Fruit fly (Drosophila melanogaster) whole organism, embryonic: Measurements from ENCODE around the gene Nph.

ENCODE experiments used
- B-H1 ChIP-seq: fragments of 200-800 bp; sonication (Bioruptor generic); IDR thresholded peaks from 3 replicates; pipeline ENCODE4 v1.3.6; 2022; ENCODE audit warnings: missing biosample characterization, missing genetic modification characterization
- CG13123 ChIP-seq: fragments of 200-800 bp; sonication (Bioruptor generic); optimal IDR thresholded peaks from 2 replicates; lab custom pipeline; 2016; ENCODE audit warnings: missing biosample characterization, missing genetic modification characterization
- CG13296 ChIP-seq: fragments of 200-800 bp; sonication (Bioruptor generic); optimal IDR thresholded peaks from 3 replicates; lab custom pipeline; 2018; ENCODE audit warnings: missing biosample characterization, mild to moderate bottlenecking, missing genetic modification characterization
- CG13775 ChIP-seq: fragments of 200-800 bp; sonication (Bioruptor generic); optimal IDR thresholded peaks from 3 replicates; lab custom pipeline; 2017; ENCODE audit warnings: missing biosample characterization, mild to moderate bottlenecking, missing genetic modification characterization
- CG14965 ChIP-seq: fragments of 200-800 bp; sonication (Bioruptor generic); optimal IDR thresholded peaks from 2 replicates; lab custom pipeline; 2016; ENCODE audit warnings: missing biosample characterization, missing genetic modification characterization, borderline replicate concordance
- CG17385 ChIP-seq: fragments of 200-800 bp; sonication (Bioruptor generic); optimal IDR thresholded peaks from 3 replicates; lab custom pipeline; 2018; ENCODE audit warnings: missing biosample characterization, mild to moderate bottlenecking, missing genetic modification characterization
- CG17612 ChIP-seq: fragments of 200-800 bp; sonication (Bioruptor generic); IDR thresholded peaks from 2 replicates; pipeline ENCODE4 v1.3.6; 2022; ENCODE audit warnings: missing biosample characterization, missing genetic modification characterization
- CG3407 ChIP-seq: fragments of 200-800 bp; sonication (Bioruptor generic); optimal IDR thresholded peaks from 2 replicates; lab custom pipeline; 2018; ENCODE audit warnings: missing biosample characterization, mild to moderate bottlenecking, missing genetic modification characterization
- CG5180 ChIP-seq: fragments of 200-800 bp; sonication (Bioruptor generic); optimal IDR thresholded peaks from 3 replicates; lab custom pipeline; 2017; ENCODE audit warnings: missing biosample characterization, missing genetic modification characterization, mild to moderate bottlenecking, moderate library complexity, missing genetic modification reagents
- CG7357 ChIP-seq: fragments of 200-800 bp; sonication (Bioruptor generic); IDR thresholded peaks from 3 replicates; pipeline ENCODE4 v1.3.6; 2022; ENCODE audit warnings: missing biosample characterization, missing genetic modification characterization
- CG7556 ChIP-seq: fragments of 200-800 bp; sonication (Bioruptor generic); optimal IDR thresholded peaks from 2 replicates; lab custom pipeline; 2017; ENCODE audit warnings: missing biosample characterization, mild to moderate bottlenecking, missing genetic modification characterization
- CG8089 ChIP-seq: fragments of 200-800 bp; sonication (Bioruptor generic); optimal IDR thresholded peaks from 3 replicates; lab custom pipeline; 2016; ENCODE audit warnings: missing biosample characterization, missing genetic modification characterization
- Camta ChIP-seq: fragments of 200-800 bp; sonication (Bioruptor generic); optimal IDR thresholded peaks from 2 replicates; lab custom pipeline; 2016; ENCODE audit warnings: missing biosample characterization, missing genetic modification characterization
- CrebB ChIP-seq: fragments of 200-800 bp; sonication (Bioruptor generic); optimal IDR thresholded peaks from 3 replicates; lab custom pipeline; 2018; ENCODE audit warnings: missing biosample characterization, mild to moderate bottlenecking, missing genetic modification characterization
- Elba2 ChIP-seq: fragments of 200-800 bp; sonication (Bioruptor generic); optimal IDR thresholded peaks from 3 replicates; lab custom pipeline; 2016; ENCODE audit warnings: missing biosample characterization, missing genetic modification characterization
- Ets65A ChIP-seq: fragments of 200-800 bp; sonication (Bioruptor generic); peaks from one replicate; lab custom pipeline; 2016; ENCODE audit warnings: missing biosample characterization, missing genetic modification characterization
- HLH3B ChIP-seq: fragments of 200-800 bp; sonication (Bioruptor generic); IDR thresholded peaks from 2 replicates; pipeline ENCODE4 v1.3.6; 2022; ENCODE audit warnings: missing biosample characterization, missing genetic modification characterization
- HLHmδ ChIP-seq: fragments of 200-800 bp; sonication (Bioruptor generic); optimal IDR thresholded peaks from 2 replicates; lab custom pipeline; 2018; ENCODE audit warnings: missing biosample characterization, mild to moderate bottlenecking, missing genetic modification characterization, moderate library complexity
- Hand ChIP-seq: fragments of 200-800 bp; sonication (Bioruptor generic); optimal IDR thresholded peaks from 2 replicates; lab custom pipeline; 2017; ENCODE audit warnings: mild to moderate bottlenecking, missing biosample characterization, missing genetic modification reagents, missing genetic modification characterization
- Jarid2 ChIP-seq: fragments of 200-800 bp; sonication (Bioruptor generic); optimal IDR thresholded peaks from 3 replicates; lab custom pipeline; 2017; ENCODE audit warnings: mild to moderate bottlenecking, missing biosample characterization, missing genetic modification reagents, missing genetic modification characterization
- Kr ChIP-seq: fragments of 200-800 bp; sonication (Bioruptor generic); optimal IDR thresholded peaks from 2 replicates; lab custom pipeline; 2017; ENCODE audit warnings: missing biosample characterization, mild to moderate bottlenecking, missing genetic modification characterization
- NC2α ChIP-seq: fragments of 200-800 bp; sonication (Bioruptor generic); optimal IDR thresholded peaks from 2 replicates; lab custom pipeline; 2016; ENCODE audit warnings: missing biosample characterization, missing genetic modification characterization
- NC2β ChIP-seq: fragments of 200-800 bp; sonication (Bioruptor generic); optimal IDR thresholded peaks from 2 replicates; lab custom pipeline; 2016; ENCODE audit warnings: missing biosample characterization, missing genetic modification characterization
- NK7.1 ChIP-seq: fragments of 200-800 bp; sonication (Bioruptor generic); optimal IDR thresholded peaks from 3 replicates; lab custom pipeline; 2016; ENCODE audit warnings: missing biosample characterization, missing genetic modification characterization
- Nf-YB ChIP-seq: fragments of 200-800 bp; sonication (Bioruptor generic); optimal IDR thresholded peaks from 3 replicates; lab custom pipeline; 2019; ENCODE audit warnings: missing biosample characterization, mild to moderate bottlenecking, missing genetic modification characterization, moderate library complexity
- Oaz ChIP-seq: fragments of 200-800 bp; sonication (Bioruptor generic); IDR thresholded peaks from 2 replicates; pipeline ENCODE4 v1.3.6; 2022; ENCODE audit warnings: missing biosample characterization, missing genetic modification characterization
- Ravus ChIP-seq: fragments of 200-800 bp; sonication (Bioruptor generic); IDR thresholded peaks from 2 replicates; pipeline ENCODE4 v1.3.6; 2022; ENCODE audit warnings: missing biosample characterization, missing genetic modification characterization
- Rfx ChIP-seq: fragments of 200-800 bp; sonication (Bioruptor generic); IDR thresholded peaks from 2 replicates; pipeline ENCODE4 v1.3.6; 2022; ENCODE audit warnings: missing biosample characterization, missing genetic modification characterization
- Side ChIP-seq: fragments of 200-800 bp; sonication (Bioruptor generic); optimal IDR thresholded peaks from 2 replicates; lab custom pipeline; 2016; ENCODE audit warnings: missing biosample characterization, missing genetic modification characterization
- Spps ChIP-seq: fragments of 200-800 bp; sonication (Bioruptor generic); optimal IDR thresholded peaks from 2 replicates; lab custom pipeline; 2018; ENCODE audit warnings: missing biosample characterization, mild to moderate bottlenecking, missing genetic modification characterization
- Vsx1 ChIP-seq: fragments of 200-800 bp; sonication (Bioruptor generic); optimal IDR thresholded peaks from 2 replicates; lab custom pipeline; 2017; ENCODE audit warnings: missing biosample characterization, mild to moderate bottlenecking, missing genetic modification characterization, missing genetic modification reagents
- Xbp1 ChIP-seq: fragments of 200-800 bp; sonication (Bioruptor generic); optimal IDR thresholded peaks from 3 replicates; lab custom pipeline; 2016; ENCODE audit warnings: missing biosample characterization, mild to moderate bottlenecking, missing genetic modification characterization
- abd-A ChIP-seq: fragments of 200-800 bp; sonication (Bioruptor generic); optimal IDR thresholded peaks from 3 replicates; lab custom pipeline; 2019; ENCODE audit warnings: missing biosample characterization, mild to moderate bottlenecking, missing genetic modification characterization, moderate library complexity
- bbx ChIP-seq: fragments of 200-800 bp; sonication (Bioruptor generic); IDR thresholded peaks from 2 replicates; pipeline ENCODE4 v1.3.6; 2022; ENCODE audit warnings: missing biosample characterization, missing genetic modification characterization; ENCODE audit not compliant: partially characterized antibody
- caup ChIP-seq: fragments of 200-800 bp; sonication (Bioruptor generic); optimal IDR thresholded peaks from 3 replicates; lab custom pipeline; 2017; ENCODE audit warnings: missing biosample characterization, mild to moderate bottlenecking, missing genetic modification characterization, moderate library complexity; ENCODE audit not compliant: severe bottlenecking
- ci ChIP-seq: fragments of 200-800 bp; sonication (Bioruptor generic); IDR thresholded peaks from 3 replicates; pipeline ENCODE4 v1.3.6; 2022; ENCODE audit warnings: missing biosample characterization, missing genetic modification characterization
- dimm ChIP-seq: fragments of 200-800 bp; sonication (Bioruptor generic); IDR thresholded peaks from 2 replicates; pipeline ENCODE4 v1.3.6; 2022; ENCODE audit warnings: missing biosample characterization, missing genetic modification characterization
- fd96Cb ChIP-seq: fragments of 200-800 bp; sonication (Bioruptor generic); optimal IDR thresholded peaks from 2 replicates; lab custom pipeline; 2018; ENCODE audit warnings: missing biosample characterization, mild to moderate bottlenecking, missing genetic modification characterization, moderate library complexity
- gro ChIP-seq: fragments of 200-800 bp; sonication (Bioruptor generic); optimal IDR thresholded peaks from 2 replicates; lab custom pipeline; 2016; ENCODE audit warnings: missing biosample characterization, missing genetic modification characterization
- jing ChIP-seq: fragments of 200-800 bp; sonication (Bioruptor generic); optimal IDR thresholded peaks from 2 replicates; lab custom pipeline; 2018; ENCODE audit warnings: missing biosample characterization, mild to moderate bottlenecking, missing genetic modification characterization
- lab ChIP-seq: fragments of 200-800 bp; sonication (Bioruptor generic); optimal IDR thresholded peaks from 3 replicates; lab custom pipeline; 2017; ENCODE audit warnings: missing biosample characterization, missing genetic modification characterization, mild to moderate bottlenecking, moderate library complexity, missing genetic modification reagents
- nerfin-2 ChIP-seq: fragments of 200-800 bp; sonication (Bioruptor generic); IDR thresholded peaks from 2 replicates; pipeline ENCODE4 v1.3.6; 2022; ENCODE audit warnings: missing biosample characterization, missing genetic modification characterization; ENCODE audit not compliant: partially characterized antibody
- prd ChIP-seq, 3 experiments: fragments of >200 bp in 2 of 3; fragments of 200-800 bp in 1 of 3; sonication (Bioruptor generic) in 1 of 3; optimal IDR thresholded peaks in 2 of 3; IDR thresholded peaks in 1 of 3; 2 replicates in 2 of 3; 3 replicates in 1 of 3; pipeline versions ENCODE4 v1.3.6 to Lab custom; 2017 to 2022; ENCODE audit warnings: missing biosample characterization in 1 of 3, missing genetic modification characterization in 1 of 3
- ranshi ChIP-seq: fragments of 200-800 bp; sonication (Bioruptor generic); IDR thresholded peaks from 2 replicates; pipeline ENCODE4 v1.3.6; 2022; ENCODE audit warnings: missing biosample characterization, missing genetic modification characterization
- seq ChIP-seq: fragments of 200-800 bp; sonication (Bioruptor generic); IDR thresholded peaks from 2 replicates; pipeline ENCODE4 v1.3.6; 2022; ENCODE audit warnings: missing biosample characterization, missing genetic modification characterization
- sisA ChIP-seq: fragments of 200-800 bp; sonication (Bioruptor generic); IDR thresholded peaks from 2 replicates; pipeline ENCODE4 v1.3.6; 2022; ENCODE audit warnings: missing biosample characterization, missing genetic modification characterization
- ssp ChIP-seq: fragments of 200-800 bp; sonication (Bioruptor generic); IDR thresholded peaks from 2 replicates; pipeline ENCODE4 v1.3.6; 2022; ENCODE audit warnings: missing biosample characterization, missing genetic modification characterization
- tup ChIP-seq: fragments of 200-800 bp; sonication (Bioruptor generic); optimal IDR thresholded peaks from 2 replicates; lab custom pipeline; 2016; ENCODE audit warnings: missing biosample characterization, mild to moderate bottlenecking, missing genetic modification characterization, moderate library complexity
- unpg ChIP-seq: fragments of 200-800 bp; sonication (Bioruptor generic); optimal IDR thresholded peaks from 3 replicates; lab custom pipeline; 2018; ENCODE audit warnings: missing biosample characterization, mild to moderate bottlenecking, missing genetic modification characterization, moderate library complexity
- usp ChIP-seq: fragments of >200 bp; optimal IDR thresholded peaks from 2 replicates; lab custom pipeline; 2017; ENCODE audit warnings: missing biosample characterization, missing genetic modification characterization
- zen ChIP-seq: fragments of 200-800 bp; sonication (Bioruptor generic); optimal IDR thresholded peaks from 3 replicates; lab custom pipeline; 2018; ENCODE audit warnings: missing biosample characterization, mild to moderate bottlenecking, missing genetic modification characterization, moderate library complexity

The Nph gene

dm6 chr3R:29983073-29983544 is 21.6 kb downstream of the Nph start, which contains the start of gene CG7896 (continued):
- TF ChIP-seq NC2β (GFP tag; lab: Kevin White, UChicago) (no peak), abd-A (tag; lab: Kevin White, UChicago) (no peak), Rfx (GFP tag; lab: Robert Waterston, UW) (peak; percentile 88), Vsx1 (GFP tag; lab: Kevin White, UChicago) (peak; percentile 3), sisA (peak; percentile 76), Xbp1 (GFP tag; lab: Kevin White, UChicago) (peak; percentile 64), Side (GFP tag; lab: Kevin White, UChicago) (no peak), nerfin-2 (no peak), lab (peak; percentile 77), CrebB (tag; lab: Kevin White, UChicago) (no peak), Camta (no peak), CG3407 (GFP tag; lab: Kevin White, UChicago) (peak; percentile 37), CG7357 (peak; percentile 80), usp (GFP tag; lab: Kevin White, UChicago) (no peak), ssp (peak; percentile 76), gro (no peak), Elba2 (GFP tag; lab: Kevin White, UChicago) (no peak), caup (GFP tag; lab: Kevin White, UChicago) (peak; percentile 67), HLH3B (peak; percentile 76), B-H1 (GFP tag; lab: Robert Waterston, UW) (peak; percentile 57; the same call in 2 of the 3 replicates), tup (GFP tag; lab: Kevin White, UChicago) (no peak), CG8089 (no peak), dimm (GFP tag; lab: Robert Waterston, UW) (0 out of 2 replicates have a peak, but pooled peaks have one; percentile 25), fd96Cb (tag; lab: Kevin White, UChicago) (peak; percentile 59), HLHmδ (GFP tag; lab: Kevin White, UChicago) (no peak), zen (tag; lab: Kevin White, UChicago) (no peak), CG14965 (no peak), ranshi (GFP tag; lab: Robert Waterston, UW) (peak; percentile 67; the same call in 1 of the 2 replicates), Ravus (GFP tag; lab: Robert Waterston, UW) (peak; percentile 16; the same call in 1 of the 2 replicates), Hand (GFP tag; lab: Kevin White, UChicago) (peak; percentile 17), CG13123 (peak; percentile 4)

DNA sequence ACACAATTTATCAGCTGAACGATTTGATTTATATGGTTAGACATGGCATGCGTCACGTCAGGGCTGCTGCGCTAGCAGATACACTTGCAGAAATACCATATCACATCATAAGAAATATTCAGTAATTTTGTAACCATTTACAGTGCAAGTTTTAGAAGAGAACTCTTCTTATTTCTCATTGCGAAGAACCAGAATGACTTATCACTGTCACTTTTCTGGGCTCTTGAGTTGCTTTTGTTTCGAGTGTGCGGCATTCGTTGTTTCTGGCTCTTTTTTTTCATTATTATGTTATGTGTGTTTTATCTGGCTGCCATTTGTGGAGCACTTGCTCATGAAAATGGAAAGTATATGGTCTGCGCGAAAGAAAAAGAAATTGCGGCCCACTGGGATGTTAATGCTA is 22.6 kb downstream of the Nph start:
- TF ChIP-seq ci (GFP tag; lab: Robert Waterston, UW) (peak; percentile 51; the same call in 1 of the 3 replicates), unpg (peak; percentile 17), Ets65A (GFP tag; lab: Kevin White, UChicago) (peak; percentile 7), CG17385 (GFP tag; lab: Kevin White, UChicago) (peak; percentile 5), CG5180 (no peak), Spps (tag; lab: Kevin White, UChicago) (no peak), bbx (no peak), NC2α (GFP tag; lab: Kevin White, UChicago) (no peak), CG13296 (GFP tag; lab: Kevin White, UChicago) (no peak), Jarid2 (GFP tag; lab: Kevin White, UChicago) (no peak), Nf-YB (GFP tag; lab: Kevin White, UChicago) (no peak), NK7.1 (no peak), Oaz (GFP tag; lab: Robert Waterston, UW) (no peak), seq (GFP tag; lab: Robert Waterston, UW) (0 out of 2 replicates have a peak, but pooled peaks have one; percentile 24), CG13775 (GFP tag; lab: Kevin White, UChicago) (no peak), CG17612 (GFP tag; lab: Robert Waterston, UW) (no peak), Kr (GFP tag; lab: Kevin White, UChicago) (no peak), CG7556 (GFP tag; lab: Kevin White, UChicago) (no peak), jing (GFP tag; lab: Kevin White, UChicago) (no peak), prd (optimal IDR thresholded peaks at IDR 0.05; lab: Kevin White, UChicago) (no peak), prd (GFP tag; IDR thresholded peaks at IDR 0.05; lab: Robert Waterston, UW) (peak; percentile 25; the same call in 1 of the 3 replicates)
